Worm (Caenorhabditis elegans): ENCODE data around the gene cin-4.

The cin-4 gene

DNA sequence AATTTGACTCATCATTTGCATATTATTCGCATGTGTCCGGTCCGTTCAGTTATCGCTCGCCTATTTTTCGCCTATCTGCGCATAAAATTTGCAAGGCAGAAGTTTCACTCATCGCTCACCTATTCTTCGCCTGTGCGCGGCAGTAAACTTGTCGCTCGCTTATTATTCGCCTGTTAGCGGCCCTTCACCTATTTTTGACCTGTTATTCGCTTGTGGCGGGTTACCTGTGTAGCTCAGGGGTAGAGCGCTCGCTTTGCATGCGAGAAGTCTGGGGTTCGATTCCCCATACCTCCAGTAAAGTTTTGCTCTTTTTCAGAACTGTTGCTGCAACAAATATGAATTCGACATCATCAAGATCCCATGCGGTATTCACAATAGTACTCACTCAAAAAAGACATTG is 36.7 kb upstream of the cin-4 start (continued):
- peak; percentile 84 for TF ChIP-seq pat-9 (tag; optimal IDR thresholded peaks at IDR 0.05)
- peak; percentile 78 for TF ChIP-seq madf-2 (tag; optimal IDR thresholded peaks at IDR 0.05)
- peak; percentile 65 for TF ChIP-seq dmd-4 (tag; optimal IDR thresholded peaks at IDR 0.05; ENCODE audit: borderline replicate concordance)
- peak; percentile 26 for TF ChIP-seq npax-4 (tag; optimal IDR thresholded peaks at IDR 0.05)

DNA sequence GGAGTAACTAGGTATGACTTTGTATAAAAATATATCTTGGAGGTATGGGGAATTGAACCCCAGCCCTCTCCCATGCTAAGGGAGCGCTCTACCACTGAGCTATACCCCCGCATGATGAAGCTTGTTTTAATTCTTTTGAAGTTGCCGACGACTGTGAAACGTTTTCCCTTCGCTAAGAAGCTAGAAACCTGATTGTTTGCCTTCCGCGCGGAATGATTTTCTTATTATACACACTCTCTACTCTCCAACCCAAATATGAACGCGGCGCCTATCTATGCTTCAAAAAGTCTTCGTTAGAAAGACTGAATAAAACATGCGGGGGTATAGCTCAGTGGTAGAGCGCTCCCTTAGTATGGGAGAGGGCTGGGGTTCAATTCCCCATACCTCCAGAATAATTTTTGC is 35.1 kb upstream of the cin-4 start:
- TF ChIP-seq sox-4 (tag; optimal IDR thresholded peaks at IDR 0.05) = peak; percentile 7
- peak; percentile 4 for TF ChIP-seq nfya-1 (tag; optimal IDR thresholded peaks at IDR 0.05)
- peak; percentile 13 for TF ChIP-seq Y22D7AL.16 (tag; optimal IDR thresholded peaks at IDR 0.05)
- peak; percentile 12 for TF ChIP-seq madf-2 (tag; optimal IDR thresholded peaks at IDR 0.05)
- no peak for TF ChIP-seq sdc-2 (tag; optimal IDR thresholded peaks at IDR 0.05)
- no peak for TF ChIP-seq unc-55 (GFP tag; optimal IDR thresholded peaks at IDR 0.05)
- TF ChIP-seq che-1 (tag; optimal IDR thresholded peaks at IDR 0.05) = peak; percentile 16

DNA sequence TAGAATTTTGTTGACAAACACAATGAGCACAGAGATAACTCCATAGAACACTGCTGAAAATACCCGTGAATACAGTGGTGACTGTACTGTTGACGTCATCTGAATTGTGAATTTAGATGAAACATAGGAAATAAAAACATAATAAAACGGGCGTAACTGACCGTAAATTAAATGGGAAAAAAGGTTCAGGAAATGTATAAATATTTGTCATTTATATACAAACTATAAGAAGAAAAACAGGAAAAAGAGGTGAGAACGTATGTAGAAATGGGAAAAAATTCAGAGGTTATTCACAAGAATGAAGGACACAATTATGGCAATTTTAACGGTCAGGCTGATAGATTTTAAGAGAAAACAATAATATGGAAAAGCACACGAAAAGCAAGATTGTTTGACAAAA is 25.5 kb upstream of the cin-4 start, which contains the start of gene sqv-7:
sqv-7 (minus strand) TSS at position 101 of the 400 bp plus-strand sequence.
- TF ChIP-seq ztf-16 (tag; optimal IDR thresholded peaks at IDR 0.05) (no peak), ceh-19 (GFP tag; optimal IDR thresholded peaks at IDR 0.05) (no peak), odd-2 (tag; optimal IDR thresholded peaks at IDR 0.05) (no peak), unc-55 (GFP tag; optimal IDR thresholded peaks at IDR 0.05) (no peak), ceh-30 (tag; optimal IDR thresholded peaks at IDR 0.05) (no peak), nfya-1 (tag; optimal IDR thresholded peaks at IDR 0.05) (no peak), C38D4.7 (GFP tag; optimal IDR thresholded peaks at IDR 0.05) (no peak), pha-4 (tag; optimal IDR thresholded peaks at IDR 0.05) (no peak), hlh-6 (tag; optimal IDR thresholded peaks at IDR 0.05) (no peak), hlh-8 (tag; optimal IDR thresholded peaks at IDR 0.05) (no peak), npax-4 (tag; optimal IDR thresholded peaks at IDR 0.05) (no peak), elt-2 (tag; optimal IDR thresholded peaks at IDR 0.05) (no peak), hlh-15 (tag; optimal IDR thresholded peaks at IDR 0.05) (no peak), Y22D7AL.16 (tag; optimal IDR thresholded peaks at IDR 0.05) (no peak), tbx-7 (tag; optimal IDR thresholded peaks at IDR 0.05) (no peak), madf-2 (tag; optimal IDR thresholded peaks at IDR 0.05) (no peak), lin-11 (tag; optimal IDR thresholded peaks at IDR 0.05) (no peak), ceh-14 (tag; optimal IDR thresholded peaks at IDR 0.05) (no peak), sox-2 (GFP tag; IDR thresholded peaks at IDR 0.05) (no peak), ahr-1 (tag; optimal IDR thresholded peaks at IDR 0.05) (no peak)

DNA sequence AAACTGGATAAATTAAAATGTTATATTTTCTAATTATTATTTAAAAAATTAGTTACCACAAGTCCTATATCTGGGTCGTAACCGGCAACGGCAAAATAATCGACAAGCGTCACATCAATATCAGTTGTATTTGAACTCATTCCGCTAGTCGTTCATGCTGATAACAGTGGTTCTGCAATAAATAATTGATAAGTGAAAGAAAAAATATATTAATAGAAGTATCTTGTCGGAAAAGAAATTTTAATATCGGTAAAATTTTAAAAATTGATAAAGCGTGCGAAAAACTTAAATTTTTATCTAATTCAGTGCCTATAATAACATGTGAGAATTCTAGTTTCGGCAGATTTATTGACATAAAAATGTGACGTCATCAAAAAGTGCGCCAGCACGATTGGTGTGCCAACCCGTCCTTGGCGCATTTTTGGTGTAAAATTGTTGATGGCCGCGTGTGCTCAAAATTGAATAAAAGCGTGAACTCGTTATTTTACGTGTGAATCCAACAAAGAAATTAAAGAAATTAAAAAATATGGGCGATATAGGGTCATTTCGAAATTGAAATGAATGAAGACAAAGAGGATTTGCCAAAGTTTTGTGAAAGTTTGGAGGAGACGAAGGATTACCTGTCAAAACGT is 15.6 kb upstream of the cin-4 start, which contains the start of the genes lst-6 and lst-5:
lst-6 (minus strand) TSS at position 140 of the 632 bp plus-strand sequence.
lst-5 (plus strand) TSS at position 544 of the 632 bp plus-strand sequence.
- TF ChIP-seq Y22D7AL.16 (tag; optimal IDR thresholded peaks at IDR 0.05) (no peak), K09A11.1 (tag; optimal IDR thresholded peaks at IDR 0.05; ENCODE audit: insufficient read depth) (no peak), pha-2 (tag; optimal IDR thresholded peaks at IDR 0.05) (no peak), sox-2 (GFP tag; IDR thresholded peaks at IDR 0.05) (no peak), nfya-1 (tag; optimal IDR thresholded peaks at IDR 0.05) (peak; percentile 45), ets-4 (tag; optimal IDR thresholded peaks at IDR 0.05) (peak; percentile 11), ceh-22 (tag; optimal IDR thresholded peaks at IDR 0.05) (no peak), ceh-48 (tag; optimal IDR thresholded peaks at IDR 0.05) (peak; percentile 24), madf-2 (tag; optimal IDR thresholded peaks at IDR 0.05) (no peak), sox-4 (tag; optimal IDR thresholded peaks at IDR 0.05) (no peak), mec-3 (tag; optimal IDR thresholded peaks at IDR 0.05; ENCODE audit: borderline replicate concordance) (no peak), unc-42 (tag; optimal IDR thresholded peaks at IDR 0.05) (peak; percentile 72), sdc-2 (tag; optimal IDR thresholded peaks at IDR 0.05) (no peak), tbx-2 (tag; optimal IDR thresholded peaks at IDR 0.05) (peak; percentile 58), ttx-3 (tag; optimal IDR thresholded peaks at IDR 0.05) (no peak), pqm-1 (tag; optimal IDR thresholded peaks at IDR 0.05) (no peak), elt-4 (tag; optimal IDR thresholded peaks at IDR 0.05) (no peak), dve-1 (tag; optimal IDR thresholded peaks at IDR 0.05) (peak; percentile 23), pros-1 (tag; optimal IDR thresholded peaks at IDR 0.05) (no peak), hlh-15 (tag; optimal IDR thresholded peaks at IDR 0.05) (no peak), ahr-1 (tag; optimal IDR thresholded peaks at IDR 0.05) (no peak), tbx-7 (tag; optimal IDR thresholded peaks at IDR 0.05) (no peak), ceh-2 (tag; optimal IDR thresholded peaks at IDR 0.05) (no peak), rnt-1 (tag; optimal IDR thresholded peaks at IDR 0.05) (no peak), F13H6.1 (tag; optimal IDR thresholded peaks at IDR 0.05) (no peak), syd-9 (tag; optimal IDR thresholded peaks at IDR 0.05) (no peak), hlh-8 (tag; optimal IDR thresholded peaks at IDR 0.05) (no peak), unc-86 (tag; optimal IDR thresholded peaks at IDR 0.05) (no peak), elt-2 (tag; optimal IDR thresholded peaks at IDR 0.05) (peak; percentile 86), ceh-31 (tag; optimal IDR thresholded peaks at IDR 0.05) (no peak), ceh-14 (tag; optimal IDR thresholded peaks at IDR 0.05) (no peak)
